Worm (Caenorhabditis elegans) whole organism, L3 larva: ENCODE data around the gene str-4.

Experiments used
- R02D3.7 ChIP-seq: fragments of 150-350 bp; optimal IDR thresholded peaks from 2 replicates; lab custom pipeline; 2014; ENCODE audit warnings: missing biosample characterization, missing genetic modification characterization
- ZK546.5 ChIP-seq: sonication (generic microtip); optimal IDR thresholded peaks from 2 replicates; lab custom pipeline; 2017; ENCODE audit warnings: missing biosample characterization, missing genetic modification characterization
- aly-2 ChIP-seq: fragments of 150-350 bp; optimal IDR thresholded peaks from 2 replicates; lab custom pipeline; 2014; ENCODE audit warnings: missing biosample characterization, missing genetic modification characterization
- ama-1 ChIP-seq: fragments of 150-350 bp; optimal IDR thresholded peaks from 2 replicates; lab custom pipeline; 2018
- ceh-82 ChIP-seq: fragments of 150-350 bp; optimal IDR thresholded peaks from 2 replicates; lab custom pipeline; 2014; ENCODE audit warnings: missing biosample characterization, missing genetic modification characterization
- daf-12 ChIP-seq: fragments of 150-350 bp; optimal IDR thresholded peaks from 2 replicates; lab custom pipeline; 2014; ENCODE audit warnings: missing biosample characterization, missing genetic modification reagents, missing genetic modification characterization
- egl-27 ChIP-seq: sonication (generic microtip); optimal IDR thresholded peaks from 4 replicates; lab custom pipeline; 2017; ENCODE audit warnings: missing biosample characterization, missing genetic modification reagents, missing genetic modification characterization
- elt-1 ChIP-seq: fragments of 150-350 bp; optimal IDR thresholded peaks from 2 replicates; lab custom pipeline; 2014; ENCODE audit warnings: missing biosample characterization, missing genetic modification characterization
- elt-2 ChIP-seq: sonication (generic microtip); optimal IDR thresholded peaks from 2 replicates; lab custom pipeline; 2016; ENCODE audit warnings: missing genetic modification reagents, mild to moderate bottlenecking, missing genetic modification characterization, missing compliant biosample characterization
- elt-3 ChIP-seq, 3 experiments: fragments of 150-350 bp in 1 of 3; sonication (generic microtip) in 2 of 3; optimal IDR thresholded peaks; 2 replicates in 2 of 3; 4 replicates in 1 of 3; lab custom pipeline; 2014 to 2017; ENCODE audit warnings: missing biosample characterization in 3 of 3, missing genetic modification characterization in 3 of 3
- eor-1 ChIP-seq, 2 experiments: fragments of 150-350 bp; optimal IDR thresholded peaks; 2 replicates each; lab custom pipeline; 2014 to 2018; ENCODE audit warnings: missing biosample characterization in 2 of 2, missing genetic modification characterization in 2 of 2
- fkh-10 ChIP-seq: sonication (generic microtip); optimal IDR thresholded peaks from 2 replicates; lab custom pipeline; 2017; ENCODE audit warnings: missing biosample characterization, missing genetic modification reagents, missing genetic modification characterization
- fkh-2 ChIP-seq: fragments of 150-350 bp; optimal IDR thresholded peaks from 2 replicates; lab custom pipeline; 2014; ENCODE audit warnings: missing biosample characterization, missing genetic modification reagents, missing genetic modification characterization
- hmg-11 ChIP-seq: sonication (generic microtip); optimal IDR thresholded peaks from 2 replicates; lab custom pipeline; 2016; ENCODE audit warnings: missing genetic modification characterization, missing compliant biosample characterization
- jun-1 ChIP-seq: fragments of 150-350 bp; optimal IDR thresholded peaks from 2 replicates; lab custom pipeline; 2014; ENCODE audit warnings: missing biosample characterization, missing genetic modification reagents, missing genetic modification characterization
- lin-39 ChIP-seq: fragments of 150-350 bp; optimal IDR thresholded peaks from 2 replicates; lab custom pipeline; 2018; ENCODE audit warnings: missing biosample characterization, missing genetic modification reagents, missing genetic modification characterization
- mdl-1 ChIP-seq: fragments of 150-350 bp; optimal IDR thresholded peaks from 2 replicates; lab custom pipeline; 2014; ENCODE audit warnings: missing biosample characterization, missing genetic modification characterization
- mml-1 ChIP-seq: fragments of 150-350 bp; sonication (generic microtip); optimal IDR thresholded peaks from 3 replicates; lab custom pipeline; 2014; ENCODE audit warnings: missing biosample characterization, missing genetic modification characterization
- nhr-11 ChIP-seq: fragments of 150-350 bp; optimal IDR thresholded peaks from 2 replicates; lab custom pipeline; 2014; ENCODE audit warnings: missing biosample characterization, missing genetic modification characterization
- nhr-12 ChIP-seq: fragments of 150-350 bp; optimal IDR thresholded peaks from 2 replicates; lab custom pipeline; 2014; ENCODE audit warnings: missing biosample characterization, missing genetic modification characterization
- nhr-23 ChIP-seq: fragments of 150-350 bp; optimal IDR thresholded peaks from 2 replicates; lab custom pipeline; 2014; ENCODE audit warnings: missing biosample characterization, missing genetic modification reagents, missing genetic modification characterization
- nhr-237 ChIP-seq: fragments of 150-350 bp; optimal IDR thresholded peaks from 2 replicates; lab custom pipeline; 2014; ENCODE audit warnings: missing biosample characterization, missing genetic modification characterization
- nhr-25 ChIP-seq: sonication (generic microtip); optimal IDR thresholded peaks from 2 replicates; lab custom pipeline; 2017; ENCODE audit warnings: missing biosample characterization, missing genetic modification characterization
- nhr-28 ChIP-seq: fragments of 150-350 bp; optimal IDR thresholded peaks from 2 replicates; lab custom pipeline; 2014; ENCODE audit warnings: missing biosample characterization, missing genetic modification characterization
- nhr-43 ChIP-seq: sonication (generic microtip); optimal IDR thresholded peaks from 2 replicates; lab custom pipeline; 2016; ENCODE audit warnings: mild to moderate bottlenecking, missing genetic modification characterization, missing compliant biosample characterization; ENCODE audit not compliant: poor library complexity, severe bottlenecking
- nhr-67 ChIP-seq: fragments of 150-350 bp; optimal IDR thresholded peaks from 2 replicates; lab custom pipeline; 2014; ENCODE audit warnings: missing biosample characterization, missing genetic modification characterization
- nhr-76 ChIP-seq: fragments of 150-350 bp; sonication (generic microtip); optimal IDR thresholded peaks from 5 replicates; lab custom pipeline; 2014; ENCODE audit warnings: missing biosample characterization, missing genetic modification characterization
- nhr-77 ChIP-seq: fragments of 150-350 bp; optimal IDR thresholded peaks from 2 replicates; lab custom pipeline; 2014; ENCODE audit warnings: missing biosample characterization, missing genetic modification characterization
- pqm-1 ChIP-seq: fragments of 150-350 bp; optimal IDR thresholded peaks from 2 replicates; lab custom pipeline; 2017; ENCODE audit warnings: missing biosample characterization, missing genetic modification characterization, inconsistent platforms
- sea-2 ChIP-seq: fragments of 150-350 bp; sonication (generic microtip); optimal IDR thresholded peaks from 4 replicates; lab custom pipeline; 2014; ENCODE audit warnings: missing biosample characterization, missing genetic modification reagents, missing genetic modification characterization
- skn-1 ChIP-seq: fragments of 150-350 bp; optimal IDR thresholded peaks from 2 replicates; lab custom pipeline; 2014; ENCODE audit warnings: missing biosample characterization, missing genetic modification characterization
- snpc-4 ChIP-seq: fragments of 150-350 bp; optimal IDR thresholded peaks from 2 replicates; lab custom pipeline; 2014; ENCODE audit warnings: missing biosample characterization, missing genetic modification characterization
- tbx-2 ChIP-seq: sonication (generic microtip); optimal IDR thresholded peaks from 2 replicates; lab custom pipeline; 2016; ENCODE audit warnings: mild to moderate bottlenecking, missing genetic modification characterization, missing compliant biosample characterization
- unc-62 ChIP-seq: fragments of 150-350 bp; sonication (generic microtip); optimal IDR thresholded peaks from 4 replicates; lab custom pipeline; 2014; ENCODE audit warnings: missing biosample characterization, missing genetic modification reagents, missing genetic modification characterization
- zag-1 ChIP-seq: fragments of 150-350 bp; optimal IDR thresholded peaks from 2 replicates; lab custom pipeline; 2014; ENCODE audit warnings: missing biosample characterization, missing genetic modification characterization
- ztf-11 ChIP-seq: fragments of 150-350 bp; optimal IDR thresholded peaks from 2 replicates; lab custom pipeline; 2014; ENCODE audit warnings: missing biosample characterization, missing genetic modification characterization

The str-4 gene

ce11 chrV:13300492-13300891, 39.0 kb downstream of the str-4 start:
- TF ChIP-seq mml-1 (tag; lab: Kevin White, UChicago) = no peak
- TF ChIP-seq elt-1 (tag; lab: Kevin White, UChicago) = no peak
- no peak for TF ChIP-seq nhr-12 (tag; lab: Kevin White, UChicago)
- no peak for TF ChIP-seq tbx-2
- TF ChIP-seq ama-1 (lab: Kevin White, UChicago) = no peak
- no peak for TF ChIP-seq daf-12 (tag; lab: Kevin White, UChicago)
- no peak for TF ChIP-seq sea-2
- TF ChIP-seq ztf-11 (tag; lab: Kevin White, UChicago) = no peak
- no peak for TF ChIP-seq jun-1 (tag; lab: Kevin White, UChicago)
- no peak for TF ChIP-seq nhr-11 (tag; lab: Kevin White, UChicago)
- TF ChIP-seq pqm-1 (tag; lab: Kevin White, UChicago) = no peak
- TF ChIP-seq nhr-25 = no peak
- TF ChIP-seq hmg-11 (tag; lab: Kevin White, UChicago) = no peak
- TF ChIP-seq aly-2 = no peak
- TF ChIP-seq nhr-77 (tag; lab: Kevin White, UChicago) = no peak
- TF ChIP-seq elt-2 = no peak
- TF ChIP-seq snpc-4 (tag; lab: Kevin White, UChicago) = no peak
- TF ChIP-seq mdl-1 = no peak
- TF ChIP-seq egl-27 (tag; lab: Kevin White, UChicago) = no peak
- no peak for TF ChIP-seq fkh-10

- TF ChIP-seq nhr-67 (tag; lab: Kevin White, UChicago) (no peak), daf-12 (tag; lab: Kevin White, UChicago) (no peak), zag-1 (tag; lab: Kevin White, UChicago) (no peak), aly-2 (no peak), ztf-11 (tag; lab: Kevin White, UChicago) (no peak), nhr-237 (tag; lab: Kevin White, UChicago) (no peak), nhr-28 (no peak), unc-62 (GFP tag; lab: Kevin White, UChicago) (no peak), nhr-76 (tag; lab: Kevin White, UChicago) (no peak), ceh-82 (tag; lab: Kevin White, UChicago) (no peak), elt-2 (no peak), nhr-12 (tag; lab: Kevin White, UChicago) (no peak), ZK546.5 (no peak), jun-1 (tag; lab: Kevin White, UChicago) (no peak), nhr-77 (tag; lab: Kevin White, UChicago) (no peak), mdl-1 (no peak), fkh-10 (no peak), eor-1 (tag; optimal IDR thresholded peaks at IDR 0.05; lab: Kevin White, UChicago) (no peak), pqm-1 (tag; lab: Kevin White, UChicago) (no peak)
Observed at ce11 chrV:13299398-13299797, 40.1 kb downstream of the str-4 start.

ce11 chrV:13298706-13299105, 40.8 kb downstream of the str-4 start:
- TF ChIP-seq eor-1 (tag; optimal IDR thresholded peaks at IDR 0.05; lab: Kevin White, UChicago) (no peak), nhr-76 (tag; lab: Kevin White, UChicago) (no peak), mdl-1 (no peak), nhr-11 (tag; lab: Kevin White, UChicago) (no peak), nhr-43 (no peak), zag-1 (tag; lab: Kevin White, UChicago) (no peak), daf-12 (tag; lab: Kevin White, UChicago) (no peak), nhr-77 (tag; lab: Kevin White, UChicago) (no peak), nhr-23 (tag; lab: Kevin White, UChicago) (no peak)

- TF ChIP-seq ama-1 (lab: Kevin White, UChicago) = no peak
- TF ChIP-seq fkh-2 (tag; lab: Kevin White, UChicago) = no peak
- TF ChIP-seq mdl-1 = no peak
- TF ChIP-seq nhr-23 (tag; lab: Kevin White, UChicago) = no peak
- TF ChIP-seq elt-3 (tag; optimal IDR thresholded peaks at IDR 0.05; lab: Kevin White, UChicago) = no peak
- no peak for TF ChIP-seq lin-39 (tag; lab: Kevin White, UChicago)
- no peak for TF ChIP-seq skn-1 (tag; lab: Kevin White, UChicago)
- no peak for TF ChIP-seq ZK546.5
- TF ChIP-seq fkh-10 = no peak
- TF ChIP-seq egl-27 (tag; lab: Kevin White, UChicago) = no peak
- no peak for TF ChIP-seq ceh-82 (tag; lab: Kevin White, UChicago)
- TF ChIP-seq elt-2 = no peak
- no peak for TF ChIP-seq ztf-11 (tag; lab: Kevin White, UChicago)
- TF ChIP-seq sea-2 = no peak
- no peak for TF ChIP-seq hmg-11 (tag; lab: Kevin White, UChicago)
- no peak for TF ChIP-seq nhr-25
- TF ChIP-seq aly-2 = no peak
- TF ChIP-seq mml-1 (tag; lab: Kevin White, UChicago) = no peak
- TF ChIP-seq R02D3.7 (tag; lab: Kevin White, UChicago) = no peak
- no peak for TF ChIP-seq snpc-4 (tag; lab: Kevin White, UChicago)
Observed at ce11 chrV:13297220-13297619, 42.3 kb downstream of the str-4 start, which contains the start of gene C26E1.1. C26E1.1 (plus strand) TSS chrV:13297520.
